Worm (Caenorhabditis elegans): ENCODE measurements around the gene srx-44.

Gene srx-44

ce11 chrV:16040848-16041247 lies 20.7 kb downstream of the srx-44 start:
- TF ChIP-seq flt-1 (GFP tag; IDR thresholded peaks at IDR 0.05): peak; percentile 25

- TF ChIP-seq tab-1 (GFP tag; IDR thresholded peaks at IDR 0.05) (no peak), ztf-29 (GFP tag; IDR thresholded peaks at IDR 0.05) (no peak), flt-1 (GFP tag; IDR thresholded peaks at IDR 0.05) (no peak), med-1 (GFP tag; optimal IDR thresholded peaks at IDR 0.05; ENCODE audit: insufficient read depth) (no peak)
Measured at ce11 chrV:16041412-16041811, 21.3 kb downstream of the srx-44 start.

DNA sequence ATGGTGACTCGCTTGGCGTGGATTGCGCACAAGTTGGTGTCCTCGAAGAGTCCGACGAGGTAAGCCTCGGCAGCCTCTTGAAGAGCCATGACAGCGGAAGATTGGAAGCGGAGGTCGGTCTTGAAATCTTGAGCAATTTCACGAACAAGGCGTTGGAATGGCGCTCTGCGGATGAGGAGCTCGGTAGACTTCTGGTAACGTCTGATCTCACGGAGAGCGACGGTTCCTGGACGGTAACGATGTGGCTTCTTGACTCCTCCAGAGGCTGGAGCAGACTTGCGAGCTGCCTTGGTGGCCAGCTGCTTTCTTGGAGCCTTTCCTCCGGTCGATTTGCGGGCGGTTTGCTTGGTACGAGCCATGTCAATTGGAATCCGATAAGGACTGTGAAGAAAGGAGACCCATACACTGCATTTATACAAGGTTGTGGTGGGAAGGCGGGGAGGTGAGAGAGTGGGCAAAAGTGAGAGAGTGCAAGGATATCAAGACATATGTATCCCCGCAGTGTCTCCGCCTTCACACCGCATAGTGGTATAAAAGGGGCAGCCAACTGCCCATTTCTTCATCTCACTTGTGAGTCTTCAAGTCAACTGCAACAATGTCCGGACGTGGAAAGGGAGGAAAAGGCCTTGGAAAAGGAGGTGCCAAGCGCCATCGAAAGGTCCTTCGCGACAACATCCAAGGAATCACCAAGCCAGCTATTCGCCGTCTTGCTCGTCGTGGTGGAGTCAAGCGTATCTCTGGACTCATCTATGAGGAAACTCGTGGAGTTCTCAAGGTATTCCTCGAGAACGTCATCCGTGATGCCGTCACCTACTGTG lies 22.0 kb downstream of the srx-44 start, which contains the start of the genes his-2 and his-1:
Gene his-2 (minus strand): TSS at position 359 of the 818 bp plus-strand sequence.
Gene his-1 (plus strand): TSS at position 596 of the 818 bp plus-strand sequence.
- TF ChIP-seq flt-1 (GFP tag; IDR thresholded peaks at IDR 0.05) (peak; percentile 81), klf-2 (GFP tag; conservative IDR thresholded peaks at IDR 0.05) (0 out of 2 replicates have a peak, but pooled peaks have one; percentile 3), ztf-23 (GFP tag; IDR thresholded peaks at IDR 0.05) (0 out of 2 replicates have a peak, but pooled peaks have one; percentile 35)

DNA sequence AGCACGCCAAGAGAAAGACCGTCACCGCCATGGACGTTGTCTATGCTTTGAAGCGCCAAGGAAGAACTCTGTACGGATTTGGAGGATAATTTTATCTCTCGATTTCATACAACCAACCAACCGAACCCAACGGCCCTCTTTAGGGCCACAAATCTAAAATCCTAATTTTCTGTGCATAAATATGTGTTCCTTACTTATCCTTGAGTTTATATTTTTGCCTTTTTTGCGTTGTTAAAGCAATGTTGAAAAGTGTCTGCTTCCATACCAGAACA lies 22.5 kb downstream of the srx-44 start:
- TF ChIP-seq cog-1 (tag; optimal IDR thresholded peaks at IDR 0.05): no peak
- no peak for TF ChIP-seq ztf-23 (GFP tag; IDR thresholded peaks at IDR 0.05)
- no peak for TF ChIP-seq klf-2 (GFP tag; conservative IDR thresholded peaks at IDR 0.05)

- TF ChIP-seq klf-2 (GFP tag; conservative IDR thresholded peaks at IDR 0.05) (no peak), med-1 (GFP tag; optimal IDR thresholded peaks at IDR 0.05; ENCODE audit: insufficient read depth) (no peak), ref-1 (GFP tag; conservative IDR thresholded peaks at IDR 0.05) (no peak)
Measured at ce11 chrV:16043686-16044085, 23.5 kb downstream of the srx-44 start.

ce11 chrV:16045837-16046236 lies 25.7 kb downstream of the srx-44 start, which contains the start of gene T10C6.15:
TSS of gene T10C6.15 (minus strand) at chrV:16045940.
- TF ChIP-seq med-1 (GFP tag; optimal IDR thresholded peaks at IDR 0.05; ENCODE audit: insufficient read depth): no peak
- no peak for TF ChIP-seq tab-1 (GFP tag; IDR thresholded peaks at IDR 0.05)
- no peak for TF ChIP-seq ztf-29 (GFP tag; IDR thresholded peaks at IDR 0.05)
- TF ChIP-seq flt-1 (GFP tag; IDR thresholded peaks at IDR 0.05): no peak
- TF ChIP-seq ztf-23 (GFP tag; IDR thresholded peaks at IDR 0.05): no peak
- no peak for TF ChIP-seq cog-1 (tag; optimal IDR thresholded peaks at IDR 0.05)
- no peak for TF ChIP-seq ref-1 (GFP tag; conservative IDR thresholded peaks at IDR 0.05)
- TF ChIP-seq klf-2 (GFP tag; conservative IDR thresholded peaks at IDR 0.05): no peak
- TF ChIP-seq T22C8.4 (GFP tag; IDR thresholded peaks at IDR 0.05): no peak

DNA sequence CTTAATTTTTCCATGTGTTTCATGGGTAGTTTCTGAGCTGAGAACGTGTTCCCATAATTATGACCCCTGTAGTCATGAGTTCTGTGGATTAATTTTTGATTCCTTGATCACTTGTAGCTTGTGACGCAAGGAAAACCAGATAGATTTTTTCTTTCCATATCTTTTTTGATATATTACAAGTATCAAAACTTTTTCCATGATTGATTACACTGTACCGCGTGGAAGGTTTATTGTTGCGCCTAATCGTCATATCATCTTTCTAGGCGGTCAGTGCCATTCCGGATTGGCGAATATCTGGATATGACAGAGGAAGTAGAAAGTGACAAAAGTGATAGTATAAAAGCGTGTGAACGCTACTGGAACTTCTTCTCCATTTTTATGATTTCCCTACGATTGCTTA lies 26.4 kb downstream of the srx-44 start, which contains the start of gene ZK285.2:
Gene ZK285.2 (plus strand): TSS at position 301 of the 400 bp plus-strand sequence.
- TF ChIP-seq T22C8.4 (GFP tag; IDR thresholded peaks at IDR 0.05) (no peak), ref-1 (GFP tag; conservative IDR thresholded peaks at IDR 0.05) (no peak), flt-1 (GFP tag; IDR thresholded peaks at IDR 0.05) (no peak), tab-1 (GFP tag; IDR thresholded peaks at IDR 0.05) (no peak), ztf-29 (GFP tag; IDR thresholded peaks at IDR 0.05) (no peak), ztf-23 (GFP tag; IDR thresholded peaks at IDR 0.05) (no peak), cog-1 (tag; optimal IDR thresholded peaks at IDR 0.05) (no peak)

DNA sequence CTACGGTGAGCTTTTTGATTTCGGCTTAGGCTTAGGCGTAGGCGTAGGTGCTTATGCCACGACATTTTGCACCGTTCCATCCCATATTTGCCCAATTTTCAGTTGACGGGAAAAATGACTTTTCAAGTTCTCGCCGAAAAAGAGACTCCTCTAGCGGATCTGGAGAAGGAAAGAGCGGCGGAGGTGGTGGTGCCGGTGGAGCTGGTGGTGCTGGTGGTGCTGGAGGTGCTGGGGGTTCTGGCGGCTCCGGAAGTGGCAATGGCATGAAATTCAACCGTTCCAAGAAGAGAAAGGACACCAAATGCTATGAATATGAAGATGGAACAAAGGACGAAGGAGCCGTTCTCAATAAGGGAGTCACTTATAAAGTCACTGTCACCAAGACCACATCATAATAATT lies 26.9 kb downstream of the srx-44 start:
- TF ChIP-seq ztf-23 (GFP tag; IDR thresholded peaks at IDR 0.05): no peak

- TF ChIP-seq flt-1 (GFP tag; IDR thresholded peaks at IDR 0.05) (no peak), tab-1 (GFP tag; IDR thresholded peaks at IDR 0.05) (no peak), ref-1 (GFP tag; conservative IDR thresholded peaks at IDR 0.05) (no peak), ztf-23 (GFP tag; IDR thresholded peaks at IDR 0.05) (no peak), med-1 (GFP tag; optimal IDR thresholded peaks at IDR 0.05; ENCODE audit: insufficient read depth) (no peak), cog-1 (tag; optimal IDR thresholded peaks at IDR 0.05) (no peak), T22C8.4 (GFP tag; IDR thresholded peaks at IDR 0.05) (no peak)
Measured at ce11 chrV:16047508-16047907, 27.4 kb downstream of the srx-44 start, which contains the start of gene str-198. TSS of gene str-198 (plus strand) at chrV:16047808.

- TF ChIP-seq flt-1 (GFP tag; IDR thresholded peaks at IDR 0.05): no peak
- no peak for TF ChIP-seq tab-1 (GFP tag; IDR thresholded peaks at IDR 0.05)
- TF ChIP-seq klf-2 (GFP tag; conservative IDR thresholded peaks at IDR 0.05): no peak
- no peak for TF ChIP-seq ztf-29 (GFP tag; IDR thresholded peaks at IDR 0.05)
- no peak for TF ChIP-seq med-1 (GFP tag; optimal IDR thresholded peaks at IDR 0.05; ENCODE audit: insufficient read depth)
- TF ChIP-seq ztf-23 (GFP tag; IDR thresholded peaks at IDR 0.05): no peak
- no peak for TF ChIP-seq T22C8.4 (GFP tag; IDR thresholded peaks at IDR 0.05)
- no peak for TF ChIP-seq ref-1 (GFP tag; conservative IDR thresholded peaks at IDR 0.05)
- TF ChIP-seq cog-1 (tag; optimal IDR thresholded peaks at IDR 0.05): no peak
Measured at ce11 chrV:16049177-16049576, 29.0 kb downstream of the srx-44 start, which contains the start of gene best-12. TSS of gene best-12 (plus strand) at chrV:16049477.

DNA sequence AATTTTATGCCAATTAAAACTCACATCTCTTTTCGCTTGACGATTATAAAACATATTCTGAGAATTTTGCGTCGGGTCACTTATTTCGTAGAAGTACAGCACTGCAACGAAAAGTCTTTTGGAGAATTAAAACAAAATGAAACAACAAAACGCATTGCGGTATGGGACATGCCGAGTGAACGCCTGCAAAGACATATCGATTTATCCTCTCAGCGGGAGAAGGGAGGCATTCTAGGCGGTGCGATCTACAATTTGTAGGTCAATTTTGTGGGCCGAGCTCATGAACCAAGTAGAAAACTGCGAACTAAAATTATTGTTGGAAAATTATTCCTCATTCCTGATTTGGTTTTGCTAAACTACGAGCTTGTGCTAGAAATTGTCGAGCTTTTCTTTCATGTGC lies 33.2 kb downstream of the srx-44 start, which contains the start of gene F14H3.3:
Gene F14H3.3 (minus strand): TSS at position 101 of the 400 bp plus-strand sequence.
- TF ChIP-seq ztf-23 (GFP tag; IDR thresholded peaks at IDR 0.05): no peak

Data from whole organism, midembryonic.